Worm (Caenorhabditis elegans) whole organism, L1 larva: ENCODE results near the gene dhs-29.

Experiments
- C04F5.9 ChIP-seq: sonication (generic microtip); optimal IDR thresholded peaks from 2 replicates; lab custom pipeline; 2016; ENCODE audit warnings: missing genetic modification characterization, missing compliant biosample characterization
- C16A3.4 ChIP-seq: fragments of 150-350 bp; optimal IDR thresholded peaks from 2 replicates; lab custom pipeline; 2014; ENCODE audit warnings: missing biosample characterization, missing genetic modification characterization
- C34B4.2 ChIP-seq: sonication (generic microtip); optimal IDR thresholded peaks from 2 replicates; lab custom pipeline; 2017; ENCODE audit warnings: mild to moderate bottlenecking, missing genetic modification characterization, missing compliant biosample characterization
- F16B12.6 ChIP-seq: fragments of 150-350 bp; optimal IDR thresholded peaks from 2 replicates; lab custom pipeline; 2014; ENCODE audit warnings: missing biosample characterization, missing genetic modification characterization
- alr-1 ChIP-seq: fragments of 200-800 bp; sonication (Bioruptor generic); optimal IDR thresholded peaks from 2 replicates; lab custom pipeline; 2018; ENCODE audit warnings: borderline replicate concordance, mild to moderate bottlenecking, missing genetic modification characterization, missing compliant biosample characterization
- aly-2 ChIP-seq: fragments of 150-350 bp; optimal IDR thresholded peaks from 2 replicates; lab custom pipeline; 2014; ENCODE audit warnings: missing biosample characterization, missing genetic modification characterization
- ama-1 ChIP-seq: fragments of 150-350 bp; optimal IDR thresholded peaks from 2 replicates; lab custom pipeline; 2014
- blmp-1 ChIP-seq: fragments of 150-350 bp; optimal IDR thresholded peaks from 2 replicates; lab custom pipeline; 2014; ENCODE audit warnings: missing biosample characterization, missing genetic modification characterization
- ceh-8 ChIP-seq: fragments of 200-800 bp; sonication (Bioruptor generic); optimal IDR thresholded peaks from 2 replicates; lab custom pipeline; 2018; ENCODE audit warnings: mild to moderate bottlenecking, missing genetic modification characterization, moderate library complexity, missing compliant biosample characterization
- ceh-90 ChIP-seq: sonication (generic microtip); optimal IDR thresholded peaks from 2 replicates; lab custom pipeline; 2016; ENCODE audit warnings: missing genetic modification characterization, missing compliant biosample characterization
- efl-1 ChIP-seq, 4 experiments: fragments of 150-350 bp; optimal IDR thresholded peaks in 3 of 4; peaks in 1 of 4; 1 replicate in 1 of 4; 2 replicates in 3 of 4; lab custom pipeline; 2014; ENCODE audit warnings: missing biosample characterization in 2 of 4, missing genetic modification characterization in 2 of 4, missing genetic modification reagents in 2 of 4
- efl-3 ChIP-seq: fragments of 200-800 bp; sonication (Bioruptor generic); optimal IDR thresholded peaks from 2 replicates; lab custom pipeline; 2018; ENCODE audit warnings: mild to moderate bottlenecking, missing genetic modification characterization, missing compliant biosample characterization
- egl-27 ChIP-seq, 2 experiments: fragments of 150-350 bp in 1 of 2; sonication (generic microtip); optimal IDR thresholded peaks; 3 replicates each; lab custom pipeline; 2017 to 2018; ENCODE audit warnings: missing biosample characterization in 2 of 2, missing genetic modification characterization in 2 of 2, missing genetic modification reagents in 2 of 2
- fkh-10 ChIP-seq: sonication (generic microtip); optimal IDR thresholded peaks from 2 replicates; lab custom pipeline; 2017; ENCODE audit warnings: missing biosample characterization, missing genetic modification reagents, missing genetic modification characterization
- fos-1 ChIP-seq: fragments of 150-350 bp; optimal IDR thresholded peaks from 2 replicates; lab custom pipeline; 2014; ENCODE audit warnings: missing biosample characterization, missing genetic modification characterization
- hlh-4 ChIP-seq: sonication (generic microtip); optimal IDR thresholded peaks from 2 replicates; lab custom pipeline; 2016; ENCODE audit warnings: mild to moderate bottlenecking, missing genetic modification characterization, missing compliant biosample characterization
- hpl-2 ChIP-seq: fragments of 150-350 bp; optimal IDR thresholded peaks from 2 replicates; lab custom pipeline; 2014; ENCODE audit warnings: missing biosample characterization, missing genetic modification reagents, missing genetic modification characterization
- jun-1 ChIP-seq: fragments of 150-350 bp; optimal IDR thresholded peaks from 2 replicates; lab custom pipeline; 2014; ENCODE audit warnings: missing biosample characterization, missing genetic modification reagents, missing genetic modification characterization
- lin-14 ChIP-seq: fragments of 200-800 bp; sonication (Bioruptor generic); optimal IDR thresholded peaks from 2 replicates; lab custom pipeline; 2018; ENCODE audit warnings: mild to moderate bottlenecking, missing genetic modification characterization, moderate library complexity, missing compliant biosample characterization
- lin-15B ChIP-seq: fragments of 150-350 bp; sonication (generic microtip); optimal IDR thresholded peaks from 3 replicates; lab custom pipeline; 2014; ENCODE audit warnings: missing biosample characterization, missing genetic modification characterization
- lin-39 ChIP-seq: fragments of 150-350 bp; optimal IDR thresholded peaks from 2 replicates; lab custom pipeline; 2014; ENCODE audit warnings: missing biosample characterization, missing genetic modification reagents, missing genetic modification characterization
- lir-3 ChIP-seq: sonication (generic microtip); optimal IDR thresholded peaks from 2 replicates; lab custom pipeline; 2016; ENCODE audit warnings: mild to moderate bottlenecking, missing genetic modification characterization, moderate library complexity, missing compliant biosample characterization; ENCODE audit not compliant: poor library complexity
- lsy-2 ChIP-seq, 2 experiments: fragments of 150-350 bp; optimal IDR thresholded peaks; 2 replicates each; lab custom pipeline; 2014; ENCODE audit warnings: missing biosample characterization in 2 of 2, missing genetic modification characterization in 2 of 2
- nhr-12 ChIP-seq: sonication (generic microtip); optimal IDR thresholded peaks from 2 replicates; lab custom pipeline; 2017; ENCODE audit warnings: missing biosample characterization, missing genetic modification characterization
- nhr-19 ChIP-seq: fragments of 200-800 bp; sonication (Bioruptor generic); conservative IDR thresholded peaks from 2 replicates; pipeline ENCODE4 v1.3.6; 2022; ENCODE audit warnings: missing genetic modification characterization, missing compliant biosample characterization
- nhr-20 ChIP-seq: sonication (generic microtip); optimal IDR thresholded peaks from 2 replicates; lab custom pipeline; 2016; ENCODE audit warnings: mild to moderate bottlenecking, missing genetic modification characterization, missing compliant biosample characterization
- nhr-237 ChIP-seq: fragments of 150-350 bp; optimal IDR thresholded peaks from 2 replicates; lab custom pipeline; 2014; ENCODE audit warnings: missing biosample characterization, missing genetic modification characterization
- nhr-47 ChIP-seq: sonication (generic microtip); optimal IDR thresholded peaks from 2 replicates; lab custom pipeline; 2016; ENCODE audit warnings: mild to moderate bottlenecking, missing genetic modification characterization, moderate library complexity, missing compliant biosample characterization
- nhr-71 ChIP-seq: sonication (generic microtip); optimal IDR thresholded peaks from 2 replicates; lab custom pipeline; 2016; ENCODE audit warnings: mild to moderate bottlenecking, missing genetic modification characterization, moderate library complexity, missing compliant biosample characterization
- nhr-76 ChIP-seq: sonication (generic microtip); optimal IDR thresholded peaks from 2 replicates; lab custom pipeline; 2017; ENCODE audit warnings: missing biosample characterization, missing genetic modification characterization
- nhr-85 ChIP-seq: sonication (generic microtip); peaks from one replicate; lab custom pipeline; 2016; ENCODE audit warnings: missing genetic modification characterization, inconsistent platforms, missing compliant biosample characterization
- nhr-90 ChIP-seq: sonication (generic microtip); optimal IDR thresholded peaks from 2 replicates; lab custom pipeline; 2016; ENCODE audit warnings: mild to moderate bottlenecking, missing genetic modification characterization, missing compliant biosample characterization; ENCODE audit not compliant: poor library complexity
- pax-3 ChIP-seq: fragments of 200-800 bp; sonication (Bioruptor generic); optimal IDR thresholded peaks from 2 replicates; lab custom pipeline; 2018; ENCODE audit warnings: mild to moderate bottlenecking, missing genetic modification characterization, moderate library complexity, missing compliant biosample characterization
- rnt-1 ChIP-seq: sonication (generic microtip); optimal IDR thresholded peaks from 2 replicates; lab custom pipeline; 2016; ENCODE audit warnings: mild to moderate bottlenecking, missing genetic modification characterization, moderate library complexity, missing compliant biosample characterization
- snpc-4 ChIP-seq: fragments of 150-350 bp; optimal IDR thresholded peaks from 2 replicates; lab custom pipeline; 2014; ENCODE audit warnings: missing biosample characterization, missing genetic modification characterization
- snu-23 ChIP-seq: sonication (generic microtip); optimal IDR thresholded peaks from 2 replicates; lab custom pipeline; 2016; ENCODE audit warnings: missing genetic modification characterization, missing compliant biosample characterization
- sox-4 ChIP-seq: sonication (generic microtip); optimal IDR thresholded peaks from 2 replicates; lab custom pipeline; 2016; ENCODE audit warnings: missing genetic modification characterization, missing compliant biosample characterization
- sptf-1 ChIP-seq: fragments of 150-350 bp; optimal IDR thresholded peaks from 2 replicates; lab custom pipeline; 2014; ENCODE audit warnings: missing biosample characterization, missing genetic modification characterization
- sup-37 ChIP-seq: fragments of 200-800 bp; sonication (Bioruptor generic); optimal IDR thresholded peaks from 2 replicates; lab custom pipeline; 2018; ENCODE audit warnings: mild to moderate bottlenecking, missing genetic modification characterization, missing compliant biosample characterization
- swsn-7 ChIP-seq: sonication (generic microtip); optimal IDR thresholded peaks from 2 replicates; lab custom pipeline; 2016; ENCODE audit warnings: missing genetic modification characterization, missing compliant biosample characterization
- tbx-2 ChIP-seq: sonication (generic microtip); optimal IDR thresholded peaks from 2 replicates; lab custom pipeline; 2016; ENCODE audit warnings: missing genetic modification characterization, missing compliant biosample characterization
- tlp-1 ChIP-seq: fragments of 150-350 bp; optimal IDR thresholded peaks from 2 replicates; lab custom pipeline; 2014; ENCODE audit warnings: missing biosample characterization, missing genetic modification characterization
- unc-30 ChIP-seq: sonication (generic microtip); optimal IDR thresholded peaks from 2 replicates; lab custom pipeline; 2017; ENCODE audit warnings: missing biosample characterization, missing genetic modification characterization
- unc-62 ChIP-seq: fragments of 150-350 bp; optimal IDR thresholded peaks from 2 replicates; lab custom pipeline; 2014; ENCODE audit warnings: missing biosample characterization, missing genetic modification reagents, missing genetic modification characterization
- unc-86 ChIP-seq: sonication (generic microtip); optimal IDR thresholded peaks from 2 replicates; lab custom pipeline; 2016; ENCODE audit warnings: missing genetic modification characterization, missing compliant biosample characterization
- unc-98 ChIP-seq: fragments of 200-800 bp; sonication (Bioruptor generic); IDR thresholded peaks from 2 replicates; pipeline ENCODE4 v1.3.6; 2022; ENCODE audit warnings: missing genetic modification characterization, missing compliant biosample characterization
- vab-15 ChIP-seq: sonication (generic microtip); optimal IDR thresholded peaks from 2 replicates; lab custom pipeline; 2017; ENCODE audit warnings: missing genotype, mild to moderate bottlenecking, missing genetic modification characterization, missing compliant biosample characterization
- xbp-1 ChIP-seq: sonication (generic microtip); optimal IDR thresholded peaks from 2 replicates; lab custom pipeline; 2016; ENCODE audit warnings: missing genetic modification characterization, missing compliant biosample characterization
- zip-4 ChIP-seq: fragments of 200-800 bp; sonication (Bioruptor generic); optimal IDR thresholded peaks from 2 replicates; lab custom pipeline; 2018; ENCODE audit warnings: mild to moderate bottlenecking, missing genetic modification characterization, moderate library complexity, missing compliant biosample characterization

The dhs-29 gene

DNA sequence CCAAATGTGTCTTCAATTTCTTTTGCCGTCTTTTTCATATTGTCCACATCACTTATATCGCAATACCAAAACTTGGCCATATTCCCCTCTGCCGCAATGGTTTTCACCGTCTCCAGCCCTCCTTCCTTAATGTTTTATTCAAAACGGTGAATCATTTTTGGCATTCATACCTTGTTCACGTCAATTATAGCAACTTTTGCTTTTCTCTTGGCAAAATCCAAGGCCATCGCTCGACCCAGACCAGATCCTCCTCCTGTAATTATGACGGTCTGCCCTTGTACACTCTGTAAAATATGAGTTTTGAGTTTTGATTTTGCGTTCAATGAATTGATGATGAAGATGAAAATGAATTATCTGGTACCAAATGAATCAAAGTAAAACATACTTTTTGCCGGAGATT lies 300 bp downstream of the dhs-29 start:
- TF ChIP-seq nhr-237 (tag; lab: Kevin White, UChicago) (no peak), sptf-1 (tag; lab: Kevin White, UChicago) (no peak), F16B12.6 (tag; lab: Kevin White, UChicago) (no peak), zip-4 (GFP tag; lab: Kevin White, UChicago) (no peak), swsn-7 (tag; lab: Kevin White, UChicago) (no peak), snu-23 (GFP tag; lab: Kevin White, UChicago) (no peak), C34B4.2 (tag; lab: Kevin White, UChicago) (no peak), nhr-47 (tag; lab: Kevin White, UChicago) (no peak), blmp-1 (tag; lab: Kevin White, UChicago) (peak; percentile 33), lir-3 (tag; lab: Kevin White, UChicago) (no peak), sox-4 (tag; lab: Kevin White, UChicago) (no peak), nhr-85 (peak; percentile 72), aly-2 (tag; lab: Kevin White, UChicago) (no peak)
- TF ChIP-seq, all 84 proteins: peak for 2

DNA sequence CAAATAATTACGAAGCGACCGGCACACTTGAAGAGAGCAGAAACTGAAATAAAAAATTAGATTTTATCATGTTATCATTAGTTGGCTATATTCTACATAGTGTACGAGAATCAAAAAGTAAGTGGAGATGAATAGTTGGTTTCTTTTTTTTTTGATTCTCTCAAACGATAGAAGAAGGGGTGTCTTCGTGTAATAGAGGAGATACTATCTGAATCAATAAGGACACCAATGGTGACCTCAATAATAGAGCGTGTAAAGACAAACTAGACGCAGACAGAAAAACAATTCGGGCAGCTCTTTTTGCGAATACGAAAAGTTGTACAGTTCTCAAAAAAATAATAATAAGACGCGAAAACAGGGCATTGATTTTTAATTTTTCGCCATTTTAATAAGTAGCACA lies 2.2 kb downstream of the dhs-29 start:
- TF ChIP-seq ceh-8 (GFP tag; lab: Kevin White, UChicago) (no peak), nhr-85 (peak; percentile 76), hpl-2 (no peak), nhr-90 (tag; lab: Kevin White, UChicago) (no peak), efl-1 (optimal IDR thresholded peaks at IDR 0.05; lab: Kevin White, UChicago) (no peak), efl-1 (GFP tag; optimal IDR thresholded peaks at IDR 0.05 in 1 of 2; lab: Kevin White, UChicago) (no peak), unc-62 (no peak), blmp-1 (tag; lab: Kevin White, UChicago) (peak; percentile 7), vab-15 (tag; lab: Kevin White, UChicago) (no peak), nhr-12 (tag; lab: Kevin White, UChicago) (no peak), rnt-1 (tag; lab: Kevin White, UChicago) (no peak), swsn-7 (tag; lab: Kevin White, UChicago) (no peak), tbx-2 (no peak), zip-4 (GFP tag; lab: Kevin White, UChicago) (no peak), C16A3.4 (no peak), sptf-1 (tag; lab: Kevin White, UChicago) (no peak), snu-23 (GFP tag; lab: Kevin White, UChicago) (no peak), alr-1 (tag; lab: Kevin White, UChicago) (no peak), nhr-71 (tag; lab: Kevin White, UChicago) (peak; percentile 18), nhr-76 (tag; lab: Kevin White, UChicago) (no peak)
- TF ChIP-seq, all 84 proteins: peak for 3

DNA sequence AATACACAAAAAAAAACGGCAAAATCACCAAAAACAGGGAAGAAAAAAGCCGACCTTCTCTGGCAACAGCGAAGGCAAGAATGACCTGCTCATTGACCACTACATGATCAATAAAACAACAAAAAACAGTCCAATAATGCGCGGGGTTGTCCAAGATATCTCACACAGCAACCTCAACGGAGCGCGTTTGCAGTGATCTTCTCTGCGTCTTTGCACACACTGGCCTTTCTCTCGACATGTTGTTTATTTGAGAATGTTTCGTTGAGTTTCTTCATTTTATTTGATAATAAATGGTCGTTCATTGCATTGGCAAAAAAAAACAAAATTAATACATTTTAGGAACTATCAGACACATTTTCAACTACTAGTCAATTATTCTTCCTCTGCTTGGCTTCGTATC lies 3.1 kb downstream of the dhs-29 start:
- TF ChIP-seq sup-37 (no peak), ama-1 (no peak), hlh-4 (tag; lab: Kevin White, UChicago) (no peak), snpc-4 (no peak), snu-23 (GFP tag; lab: Kevin White, UChicago) (peak; percentile 68), lin-14 (peak; percentile 61), lin-39 (tag; lab: Kevin White, UChicago) (no peak), nhr-20 (tag; lab: Kevin White, UChicago) (peak; percentile 72), C04F5.9 (tag; lab: Kevin White, UChicago) (no peak), xbp-1 (tag; lab: Kevin White, UChicago) (peak; percentile 14), fkh-10 (GFP tag; lab: Kevin White, UChicago) (no peak), nhr-76 (tag; lab: Kevin White, UChicago) (no peak), tlp-1 (tag; lab: Kevin White, UChicago) (no peak), efl-3 (GFP tag; lab: Kevin White, UChicago) (no peak), nhr-19 (peak; percentile 71), unc-98 (GFP tag; lab: Robert Waterston, UW) (no peak), unc-30 (no peak), alr-1 (tag; lab: Kevin White, UChicago) (no peak), aly-2 (tag; lab: Kevin White, UChicago) (no peak), egl-27 (tag; optimal IDR thresholded peaks at IDR 0.05; lab: Kevin White, UChicago) (no peak), pax-3 (tag; lab: Kevin White, UChicago) (no peak), rnt-1 (tag; lab: Kevin White, UChicago) (peak; percentile 23), ceh-90 (tag; lab: Kevin White, UChicago) (no peak), fos-1 (tag; lab: Kevin White, UChicago) (no peak), F16B12.6 (tag; lab: Kevin White, UChicago) (no peak), jun-1 (tag; lab: Kevin White, UChicago) (no peak), nhr-71 (tag; lab: Kevin White, UChicago) (peak; percentile 62), lin-15B (no peak), lsy-2 (tag; optimal IDR thresholded peaks at IDR 0.05; lab: Kevin White, UChicago) (peak; percentile 11 to 43), unc-86 (no peak)
